Worm (Caenorhabditis elegans): Measurements from ENCODE around the gene K08H2.7.

The K08H2.7 gene

ce11 chrX:13212528-13212927 is 35.7 kb downstream of the K08H2.7 start:
- TF ChIP-seq elt-4 (tag; optimal IDR thresholded peaks at IDR 0.05) (no peak), fkh-10 (GFP tag; optimal IDR thresholded peaks at IDR 0.05) (no peak), unc-55 (GFP tag; optimal IDR thresholded peaks at IDR 0.05) (no peak), ceh-45 (GFP tag; IDR thresholded peaks at IDR 0.05) (no peak)

ce11 chrX:13210478-13210877 is 37.8 kb downstream of the K08H2.7 start:
- TF ChIP-seq ceh-14 (tag; optimal IDR thresholded peaks at IDR 0.05) (peak; percentile 27), tbx-2 (tag; optimal IDR thresholded peaks at IDR 0.05) (peak; percentile 42), unc-86 (tag; optimal IDR thresholded peaks at IDR 0.05) (no peak), pat-9 (tag; optimal IDR thresholded peaks at IDR 0.05) (no peak), madf-2 (tag; optimal IDR thresholded peaks at IDR 0.05) (no peak), unc-42 (tag; optimal IDR thresholded peaks at IDR 0.05) (peak; percentile 78), ahr-1 (tag; optimal IDR thresholded peaks at IDR 0.05) (no peak), ceh-18 (tag; optimal IDR thresholded peaks at IDR 0.05) (peak; percentile 67), ceh-31 (tag; optimal IDR thresholded peaks at IDR 0.05) (peak; percentile 60)

ce11 chrX:13209026-13209425 is 39.2 kb downstream of the K08H2.7 start:
- peak; percentile 2 for TF ChIP-seq unc-42 (tag; optimal IDR thresholded peaks at IDR 0.05)
- TF ChIP-seq pha-2 (tag; optimal IDR thresholded peaks at IDR 0.05), result no peak
- TF ChIP-seq nfya-1 (tag; optimal IDR thresholded peaks at IDR 0.05), result peak; percentile 22

- no peak for TF ChIP-seq ceh-6 (GFP tag; optimal IDR thresholded peaks at IDR 0.05)
- peak; percentile 7 for TF ChIP-seq ceh-18 (tag; optimal IDR thresholded peaks at IDR 0.05)
- TF ChIP-seq unc-55 (GFP tag; optimal IDR thresholded peaks at IDR 0.05), result peak; percentile 3
- no peak for TF ChIP-seq ama-1 (optimal IDR thresholded peaks at IDR 0.05)
These were observed 41.3 kb downstream of the K08H2.7 start for ce11 chrX:13206911-13207310.

- TF ChIP-seq dmd-4 (tag; optimal IDR thresholded peaks at IDR 0.05; ENCODE audit: borderline replicate concordance) (no peak), C08G9.2 (tag; optimal IDR thresholded peaks at IDR 0.05) (no peak), ceh-9 (tag; optimal IDR thresholded peaks at IDR 0.05) (no peak), hlh-6 (tag; optimal IDR thresholded peaks at IDR 0.05) (no peak), pha-2 (tag; optimal IDR thresholded peaks at IDR 0.05) (no peak), ceh-34 (tag; optimal IDR thresholded peaks at IDR 0.05) (no peak), ttx-3 (tag; optimal IDR thresholded peaks at IDR 0.05) (no peak), hlh-8 (tag; optimal IDR thresholded peaks at IDR 0.05) (no peak)
These were observed 42.2 kb downstream of the K08H2.7 start for ce11 chrX:13206011-13206410.

- TF ChIP-seq che-1 (tag; optimal IDR thresholded peaks at IDR 0.05), result no peak
- no peak for TF ChIP-seq ceh-48 (tag; optimal IDR thresholded peaks at IDR 0.05)
- TF ChIP-seq npax-4 (tag; optimal IDR thresholded peaks at IDR 0.05), result no peak
- no peak for TF ChIP-seq fax-1 (tag; optimal IDR thresholded peaks at IDR 0.05)
- no peak for TF ChIP-seq tbx-7 (tag; optimal IDR thresholded peaks at IDR 0.05)
- TF ChIP-seq hlh-30 (tag; optimal IDR thresholded peaks at IDR 0.05; ENCODE audit: insufficient read depth), result no peak
These were observed 45.9 kb downstream of the K08H2.7 start for ce11 chrX:13202312-13202711.

- peak; percentile 74 for TF ChIP-seq unc-42 (tag; optimal IDR thresholded peaks at IDR 0.05)
- TF ChIP-seq sox-4 (tag; optimal IDR thresholded peaks at IDR 0.05), result no peak
These were observed 46.8 kb downstream of the K08H2.7 start, which contains the start of gene unc-9 for ce11 chrX:13201401-13201800. unc-9 (plus strand) TSS chrX:13201770.
